Worm (Caenorhabditis elegans) whole organism, L3 larva: ENCODE measurements around the gene gst-3.

ENCODE experiments used
- R02D3.7 ChIP-seq: fragments of 150-350 bp; optimal IDR thresholded peaks from 2 replicates; lab custom pipeline; 2014; ENCODE audit warnings: missing biosample characterization, missing genetic modification characterization
- ZK546.5 ChIP-seq: sonication (generic microtip); optimal IDR thresholded peaks from 2 replicates; lab custom pipeline; 2017; ENCODE audit warnings: missing biosample characterization, missing genetic modification characterization
- aly-2 ChIP-seq: fragments of 150-350 bp; optimal IDR thresholded peaks from 2 replicates; lab custom pipeline; 2014; ENCODE audit warnings: missing biosample characterization, missing genetic modification characterization
- ama-1 ChIP-seq: fragments of 150-350 bp; optimal IDR thresholded peaks from 2 replicates; lab custom pipeline; 2018
- ceh-16 ChIP-seq: sonication (generic microtip); optimal IDR thresholded peaks from 2 replicates; lab custom pipeline; 2017; ENCODE audit warnings: missing biosample characterization, missing genetic modification characterization
- ceh-28 ChIP-seq: fragments of 150-350 bp; optimal IDR thresholded peaks from 2 replicates; lab custom pipeline; 2014; ENCODE audit warnings: missing biosample characterization, missing genetic modification reagents, missing genetic modification characterization
- ceh-82 ChIP-seq: fragments of 150-350 bp; optimal IDR thresholded peaks from 2 replicates; lab custom pipeline; 2014; ENCODE audit warnings: missing biosample characterization, missing genetic modification characterization
- ceh-9 ChIP-seq: sonication (generic microtip); optimal IDR thresholded peaks from 2 replicates; lab custom pipeline; 2018; ENCODE audit warnings: missing biosample characterization, missing genetic modification characterization
- daf-12 ChIP-seq: fragments of 150-350 bp; optimal IDR thresholded peaks from 2 replicates; lab custom pipeline; 2014; ENCODE audit warnings: missing biosample characterization, missing genetic modification reagents, missing genetic modification characterization
- egl-27 ChIP-seq: sonication (generic microtip); optimal IDR thresholded peaks from 4 replicates; lab custom pipeline; 2017; ENCODE audit warnings: missing biosample characterization, missing genetic modification reagents, missing genetic modification characterization
- egl-5 ChIP-seq: fragments of 150-350 bp; optimal IDR thresholded peaks from 2 replicates; lab custom pipeline; 2017; ENCODE audit warnings: missing biosample characterization, missing genetic modification reagents, missing genetic modification characterization, inconsistent platforms
- elt-1 ChIP-seq: fragments of 150-350 bp; optimal IDR thresholded peaks from 2 replicates; lab custom pipeline; 2014; ENCODE audit warnings: missing biosample characterization, missing genetic modification characterization
- elt-2 ChIP-seq: sonication (generic microtip); optimal IDR thresholded peaks from 2 replicates; lab custom pipeline; 2016; ENCODE audit warnings: missing genetic modification reagents, mild to moderate bottlenecking, missing genetic modification characterization, missing compliant biosample characterization
- elt-3 ChIP-seq, 3 experiments: fragments of 150-350 bp in 1 of 3; sonication (generic microtip) in 2 of 3; optimal IDR thresholded peaks; 2 replicates in 2 of 3; 4 replicates in 1 of 3; lab custom pipeline; 2014 to 2017; ENCODE audit warnings: missing biosample characterization in 3 of 3, missing genetic modification characterization in 3 of 3
- eor-1 ChIP-seq, 2 experiments: fragments of 150-350 bp; optimal IDR thresholded peaks; 2 replicates each; lab custom pipeline; 2014 to 2018; ENCODE audit warnings: missing biosample characterization in 2 of 2, missing genetic modification characterization in 2 of 2
- fkh-10 ChIP-seq: sonication (generic microtip); optimal IDR thresholded peaks from 2 replicates; lab custom pipeline; 2017; ENCODE audit warnings: missing biosample characterization, missing genetic modification reagents, missing genetic modification characterization
- fkh-2 ChIP-seq: fragments of 150-350 bp; optimal IDR thresholded peaks from 2 replicates; lab custom pipeline; 2014; ENCODE audit warnings: missing biosample characterization, missing genetic modification reagents, missing genetic modification characterization
- fos-1 ChIP-seq: fragments of 150-350 bp; optimal IDR thresholded peaks from 2 replicates; lab custom pipeline; 2014; ENCODE audit warnings: missing biosample characterization, missing genetic modification characterization
- hmg-11 ChIP-seq: sonication (generic microtip); optimal IDR thresholded peaks from 2 replicates; lab custom pipeline; 2016; ENCODE audit warnings: missing genetic modification characterization, missing compliant biosample characterization
- jun-1 ChIP-seq: fragments of 150-350 bp; optimal IDR thresholded peaks from 2 replicates; lab custom pipeline; 2014; ENCODE audit warnings: missing biosample characterization, missing genetic modification reagents, missing genetic modification characterization
- lin-15B ChIP-seq: fragments of 150-350 bp; optimal IDR thresholded peaks from 2 replicates; lab custom pipeline; 2014; ENCODE audit warnings: missing biosample characterization, missing genetic modification characterization
- lin-39 ChIP-seq: fragments of 150-350 bp; optimal IDR thresholded peaks from 2 replicates; lab custom pipeline; 2018; ENCODE audit warnings: missing biosample characterization, missing genetic modification reagents, missing genetic modification characterization
- lsy-12 ChIP-seq: sonication (generic microtip); optimal IDR thresholded peaks from 2 replicates; lab custom pipeline; 2016; ENCODE audit warnings: mild to moderate bottlenecking, missing genetic modification characterization, missing compliant biosample characterization
- mdl-1 ChIP-seq: fragments of 150-350 bp; optimal IDR thresholded peaks from 2 replicates; lab custom pipeline; 2014; ENCODE audit warnings: missing biosample characterization, missing genetic modification characterization
- mml-1 ChIP-seq: fragments of 150-350 bp; sonication (generic microtip); optimal IDR thresholded peaks from 3 replicates; lab custom pipeline; 2014; ENCODE audit warnings: missing biosample characterization, missing genetic modification characterization
- nfya-1 ChIP-seq: sonication (generic microtip); optimal IDR thresholded peaks from 2 replicates; lab custom pipeline; 2017; ENCODE audit warnings: missing genetic modification characterization, mild to moderate bottlenecking, missing compliant biosample characterization, antibody characterized with exemption, moderate library complexity; ENCODE audit not compliant: insufficient read depth
- nhr-11 ChIP-seq: fragments of 150-350 bp; optimal IDR thresholded peaks from 2 replicates; lab custom pipeline; 2014; ENCODE audit warnings: missing biosample characterization, missing genetic modification characterization
- nhr-12 ChIP-seq: fragments of 150-350 bp; optimal IDR thresholded peaks from 2 replicates; lab custom pipeline; 2014; ENCODE audit warnings: missing biosample characterization, missing genetic modification characterization
- nhr-23 ChIP-seq: fragments of 150-350 bp; optimal IDR thresholded peaks from 2 replicates; lab custom pipeline; 2014; ENCODE audit warnings: missing biosample characterization, missing genetic modification reagents, missing genetic modification characterization
- nhr-237 ChIP-seq: fragments of 150-350 bp; optimal IDR thresholded peaks from 2 replicates; lab custom pipeline; 2014; ENCODE audit warnings: missing biosample characterization, missing genetic modification characterization
- nhr-25 ChIP-seq: sonication (generic microtip); optimal IDR thresholded peaks from 2 replicates; lab custom pipeline; 2017; ENCODE audit warnings: missing biosample characterization, missing genetic modification characterization
- nhr-28 ChIP-seq: fragments of 150-350 bp; optimal IDR thresholded peaks from 2 replicates; lab custom pipeline; 2014; ENCODE audit warnings: missing biosample characterization, missing genetic modification characterization
- nhr-43 ChIP-seq: sonication (generic microtip); optimal IDR thresholded peaks from 2 replicates; lab custom pipeline; 2016; ENCODE audit warnings: mild to moderate bottlenecking, missing genetic modification characterization, missing compliant biosample characterization; ENCODE audit not compliant: poor library complexity, severe bottlenecking
- nhr-67 ChIP-seq: fragments of 150-350 bp; optimal IDR thresholded peaks from 2 replicates; lab custom pipeline; 2014; ENCODE audit warnings: missing biosample characterization, missing genetic modification characterization
- nhr-76 ChIP-seq: fragments of 150-350 bp; sonication (generic microtip); optimal IDR thresholded peaks from 5 replicates; lab custom pipeline; 2014; ENCODE audit warnings: missing biosample characterization, missing genetic modification characterization
- nhr-77 ChIP-seq: fragments of 150-350 bp; optimal IDR thresholded peaks from 2 replicates; lab custom pipeline; 2014; ENCODE audit warnings: missing biosample characterization, missing genetic modification characterization
- pha-4 ChIP-seq: fragments of 150-350 bp; optimal IDR thresholded peaks from 2 replicates; lab custom pipeline; 2014; ENCODE audit warnings: missing biosample characterization, missing genetic modification reagents, missing genetic modification characterization
- pqm-1 ChIP-seq: fragments of 150-350 bp; optimal IDR thresholded peaks from 2 replicates; lab custom pipeline; 2017; ENCODE audit warnings: missing biosample characterization, missing genetic modification characterization, inconsistent platforms
- sea-2 ChIP-seq: fragments of 150-350 bp; sonication (generic microtip); optimal IDR thresholded peaks from 4 replicates; lab custom pipeline; 2014; ENCODE audit warnings: missing biosample characterization, missing genetic modification reagents, missing genetic modification characterization
- skn-1 ChIP-seq: fragments of 150-350 bp; optimal IDR thresholded peaks from 2 replicates; lab custom pipeline; 2014; ENCODE audit warnings: missing biosample characterization, missing genetic modification characterization
- snpc-4 ChIP-seq: fragments of 150-350 bp; optimal IDR thresholded peaks from 2 replicates; lab custom pipeline; 2014; ENCODE audit warnings: missing biosample characterization, missing genetic modification characterization
- tbx-2 ChIP-seq: sonication (generic microtip); optimal IDR thresholded peaks from 2 replicates; lab custom pipeline; 2016; ENCODE audit warnings: mild to moderate bottlenecking, missing genetic modification characterization, missing compliant biosample characterization
- unc-39 ChIP-seq: sonication (generic microtip); optimal IDR thresholded peaks from 4 replicates; lab custom pipeline; 2017; ENCODE audit warnings: missing biosample characterization, missing genetic modification characterization
- unc-62 ChIP-seq: fragments of 150-350 bp; sonication (generic microtip); optimal IDR thresholded peaks from 4 replicates; lab custom pipeline; 2014; ENCODE audit warnings: missing biosample characterization, missing genetic modification reagents, missing genetic modification characterization
- zag-1 ChIP-seq: fragments of 150-350 bp; optimal IDR thresholded peaks from 2 replicates; lab custom pipeline; 2014; ENCODE audit warnings: missing biosample characterization, missing genetic modification characterization
- ztf-11 ChIP-seq: fragments of 150-350 bp; optimal IDR thresholded peaks from 2 replicates; lab custom pipeline; 2014; ENCODE audit warnings: missing biosample characterization, missing genetic modification characterization
- ztf-4 ChIP-seq: fragments of 150-350 bp; optimal IDR thresholded peaks from 2 replicates; lab custom pipeline; 2014; ENCODE audit warnings: missing biosample characterization, missing genetic modification characterization

The gst-3 gene

DNA sequence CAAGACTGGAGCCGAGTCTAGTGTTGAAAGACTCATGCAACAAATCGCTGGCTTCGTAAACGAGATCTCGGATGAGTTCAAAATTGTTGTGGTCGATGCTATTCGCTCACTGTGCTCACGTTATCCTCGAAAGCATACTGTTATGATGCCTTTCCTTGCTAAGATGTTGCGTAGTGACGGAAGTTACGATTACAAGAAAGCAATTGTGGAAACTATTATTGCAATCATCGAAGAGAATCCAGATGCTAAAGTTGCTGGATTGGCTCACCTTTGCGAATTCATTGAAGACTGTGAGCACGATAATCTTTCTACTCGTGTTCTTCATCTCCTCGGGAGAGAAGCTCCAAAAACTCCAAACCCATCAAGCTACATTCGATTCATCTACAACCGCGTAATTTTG, 13.4 kb upstream of the gst-3 start:
- TF ChIP-seq elt-2 (tag; lab: Kevin White, UChicago) = no peak
- TF ChIP-seq fkh-10 (GFP tag; lab: Kevin White, UChicago) = no peak
- TF ChIP-seq lin-39 = no peak
- no peak for TF ChIP-seq nhr-77
- no peak for TF ChIP-seq unc-62 (GFP tag; lab: Kevin White, UChicago)
- TF ChIP-seq nhr-23 (tag; lab: Kevin White, UChicago) = no peak
- no peak for TF ChIP-seq nhr-11
- no peak for TF ChIP-seq egl-27 (tag; lab: Kevin White, UChicago)
- no peak for TF ChIP-seq skn-1 (tag; lab: Kevin White, UChicago)
- TF ChIP-seq, all 47 proteins: peak for 0

DNA sequence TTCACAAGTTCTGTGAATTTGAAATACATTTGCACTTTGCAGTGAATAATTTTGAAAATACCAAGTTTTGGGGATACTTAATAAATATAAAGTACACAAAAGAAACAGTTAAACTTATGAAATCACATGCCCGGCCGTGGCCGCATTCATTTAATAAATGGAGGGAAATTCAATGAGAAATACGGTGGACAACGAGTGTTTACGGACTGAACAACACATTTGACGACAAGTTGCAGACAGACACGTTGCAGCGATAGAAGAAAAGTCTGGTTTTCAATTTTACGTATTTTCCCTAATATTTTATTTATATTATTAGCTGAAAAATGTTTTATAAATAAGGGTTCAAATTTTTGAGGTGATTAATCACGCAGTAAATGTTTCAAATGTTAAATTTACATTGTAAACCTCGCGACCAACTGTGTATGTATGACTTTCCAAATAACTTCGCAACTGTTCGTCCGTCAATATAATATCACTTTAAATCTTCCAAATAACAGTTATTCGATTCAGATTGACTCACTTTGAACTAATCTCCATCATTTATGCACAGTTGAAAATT, 11.5 kb upstream of the gst-3 start, which contains the start of gene copg-1:
Gene copg-1 (plus strand): TSS at position 509 of the 559 bp plus-strand sequence.
- TF ChIP-seq elt-2 (tag; lab: Kevin White, UChicago) (no peak), unc-39 (tag; lab: Kevin White, UChicago) (no peak), ama-1 (lab: Kevin White, UChicago) (no peak), elt-1 (tag; lab: Kevin White, UChicago) (no peak), nhr-11 (no peak), mml-1 (tag; lab: Kevin White, UChicago) (no peak), nhr-77 (no peak), nhr-28 (tag; lab: Kevin White, UChicago) (no peak), snpc-4 (tag; lab: Kevin White, UChicago) (peak; percentile 51), ztf-11 (tag; lab: Kevin White, UChicago) (no peak), elt-3 (tag; optimal IDR thresholded peaks at IDR 0.05; lab: Kevin White, UChicago) (no peak), nhr-67 (tag; lab: Kevin White, UChicago) (no peak), sea-2 (GFP tag; lab: Kevin White, UChicago) (no peak), eor-1 (tag; optimal IDR thresholded peaks at IDR 0.05; lab: Kevin White, UChicago) (no peak), hmg-11 (tag; lab: Kevin White, UChicago) (peak; percentile 75), nhr-237 (tag; lab: Kevin White, UChicago) (no peak), tbx-2 (tag; lab: Kevin White, UChicago) (no peak), lsy-12 (tag; lab: Kevin White, UChicago) (no peak), ztf-4 (tag; lab: Kevin White, UChicago) (no peak), lin-15B (tag; lab: Kevin White, UChicago) (peak; percentile 43), ceh-9 (tag; lab: Kevin White, UChicago) (no peak), mdl-1 (tag; lab: Kevin White, UChicago) (no peak), lin-39 (no peak), nhr-76 (tag; lab: Kevin White, UChicago) (no peak), skn-1 (tag; lab: Kevin White, UChicago) (no peak), pqm-1 (peak; percentile 19), nhr-23 (tag; lab: Kevin White, UChicago) (peak; percentile 63), nhr-43 (peak; percentile 31), fos-1 (no peak), egl-5 (tag; lab: Kevin White, UChicago) (no peak), nfya-1 (peak; percentile 77), egl-27 (tag; lab: Kevin White, UChicago) (no peak), fkh-10 (GFP tag; lab: Kevin White, UChicago) (no peak), ceh-16 (tag; lab: Kevin White, UChicago) (no peak), pha-4 (tag; lab: Kevin White, UChicago) (peak; percentile 66), ZK546.5 (no peak), unc-62 (GFP tag; lab: Kevin White, UChicago) (no peak), zag-1 (tag; lab: Kevin White, UChicago) (no peak), fkh-2 (tag; lab: Kevin White, UChicago) (no peak), daf-12 (no peak), ceh-28 (tag; lab: Kevin White, UChicago) (no peak), ceh-82 (no peak), aly-2 (tag; lab: Kevin White, UChicago) (no peak), R02D3.7 (tag; lab: Kevin White, UChicago) (no peak), nhr-12 (tag; lab: Kevin White, UChicago) (no peak), jun-1 (tag; lab: Kevin White, UChicago) (no peak), nhr-25 (tag; lab: Kevin White, UChicago) (peak; percentile 4)
- TF ChIP-seq, all 47 proteins: peak for 9
